Worm (Caenorhabditis elegans) whole organism, midembryonic: ENCODE results near the gene C35D10.10.

Experiments used
- cog-1 ChIP-seq: sonication (generic microtip); optimal IDR thresholded peaks from 2 replicates; lab custom pipeline; 2016; ENCODE audit warnings: missing genetic modification characterization, missing compliant biosample characterization
- flt-1 ChIP-seq: fragments of 200-800 bp; sonication (Bioruptor generic); IDR thresholded peaks from 2 replicates; pipeline ENCODE4 v1.3.6; 2022; ENCODE audit warnings: missing genetic modification characterization, missing compliant biosample characterization
- klf-2 ChIP-seq: fragments of 200-800 bp; sonication (Bioruptor generic); conservative IDR thresholded peaks from 2 replicates; pipeline ENCODE4 v1.3.6; 2022; ENCODE audit warnings: missing genetic modification reagents, missing genetic modification characterization, missing compliant biosample characterization
- med-1 ChIP-seq: sonication (generic microtip); optimal IDR thresholded peaks from 2 replicates; lab custom pipeline; 2017; ENCODE audit warnings: missing genetic modification characterization, mild to moderate bottlenecking, missing compliant biosample characterization, antibody characterized with exemption, missing genetic modification reagents; ENCODE audit not compliant: insufficient read depth
- ref-1 ChIP-seq: fragments of 200-800 bp; sonication (Bioruptor generic); conservative IDR thresholded peaks from 2 replicates; pipeline ENCODE4 v1.3.6; 2022; ENCODE audit warnings: missing genetic modification reagents, missing genetic modification characterization, missing compliant biosample characterization
- ztf-23 ChIP-seq: fragments of 200-800 bp; sonication (Bioruptor generic); IDR thresholded peaks from 2 replicates; pipeline ENCODE4 v1.3.6; 2022; ENCODE audit warnings: missing genetic modification reagents, missing genetic modification characterization, missing compliant biosample characterization

DNA sequence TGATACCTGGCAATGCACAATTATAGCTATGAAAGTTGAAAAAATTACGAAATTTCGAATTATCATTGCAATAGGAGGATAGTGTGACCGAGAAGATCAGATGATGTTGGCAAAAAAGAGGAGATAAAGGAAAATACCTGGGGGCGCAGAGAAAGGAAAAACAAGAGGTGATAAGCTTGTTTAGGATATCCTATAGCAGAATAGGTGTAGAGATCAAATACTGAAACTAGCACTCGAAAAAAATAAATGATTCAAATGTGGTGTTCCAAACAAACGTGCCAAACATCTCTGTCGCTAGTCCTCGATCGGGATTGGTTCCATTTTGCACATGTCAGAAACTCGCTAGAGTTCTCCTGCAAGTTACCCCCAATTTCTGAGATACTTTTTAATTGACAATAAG lies 32.2 kb downstream of the C35D10.10 start, which contains the start of gene F26A1.9:
- no peak for TF ChIP-seq klf-2 (GFP tag; lab: Robert Waterston, UW)
- TF ChIP-seq med-1 (GFP tag; lab: Kevin White, UChicago) = no peak
- TF ChIP-seq flt-1 (GFP tag; lab: Robert Waterston, UW) = no peak
- TF ChIP-seq cog-1 (tag; lab: Kevin White, UChicago) = no peak
- TF ChIP-seq ref-1 (GFP tag; lab: Robert Waterston, UW) = no peak
- TF ChIP-seq ztf-23 (GFP tag; lab: Robert Waterston, UW) = no peak
